Worm (Caenorhabditis elegans): Measurements from ENCODE around the gene F41H8.1.

- TF ChIP-seq ref-1 (GFP tag; conservative IDR thresholded peaks at IDR 0.05), result no peak
- no peak for TF ChIP-seq klf-2 (GFP tag; conservative IDR thresholded peaks at IDR 0.05)
- TF ChIP-seq cog-1 (tag; optimal IDR thresholded peaks at IDR 0.05), result no peak
- TF ChIP-seq flt-1 (GFP tag; IDR thresholded peaks at IDR 0.05), result no peak
- no peak for TF ChIP-seq ztf-23 (GFP tag; IDR thresholded peaks at IDR 0.05)
- no peak for TF ChIP-seq med-1 (GFP tag; optimal IDR thresholded peaks at IDR 0.05; ENCODE audit: insufficient read depth)
- no peak for TF ChIP-seq tab-1 (GFP tag; IDR thresholded peaks at IDR 0.05)
- TF ChIP-seq ztf-29 (GFP tag; IDR thresholded peaks at IDR 0.05), result no peak
These were observed 33.3 kb downstream of the F41H8.1 start, which contains the start of gene T02B11.3 for ce11 chrV:866729-867128.

All from whole organism, midembryonic.